Fruit fly (Drosophila melanogaster) whole organism, embryonic: Measurements from ENCODE around the gene CG42404.

ENCODE experiments used
- Awh ChIP-seq: fragments of 200-800 bp; sonication (Bioruptor generic); IDR thresholded peaks from 2 replicates; pipeline ENCODE4, ENCODE4 v1.3.6; 2022; ENCODE audit warnings: missing biosample characterization, missing genetic modification characterization
- CG10267 ChIP-seq: fragments of 200-800 bp; sonication (Bioruptor generic); optimal IDR thresholded peaks from 2 replicates; lab custom pipeline; 2018; ENCODE audit warnings: missing biosample characterization, mild to moderate bottlenecking, missing genetic modification characterization, moderate library complexity
- CG14710 ChIP-seq: fragments of 200-800 bp; sonication (Bioruptor generic); optimal IDR thresholded peaks from 3 replicates; lab custom pipeline; 2019; ENCODE audit warnings: missing biosample characterization, mild to moderate bottlenecking, missing genetic modification characterization, moderate library complexity
- CG14965 ChIP-seq: fragments of 200-800 bp; sonication (Bioruptor generic); optimal IDR thresholded peaks from 2 replicates; lab custom pipeline; 2016; ENCODE audit warnings: missing biosample characterization, missing genetic modification characterization, borderline replicate concordance
- CG1602 ChIP-seq: fragments of 200-800 bp; sonication (Bioruptor generic); optimal IDR thresholded peaks from 3 replicates; lab custom pipeline; 2016; ENCODE audit warnings: missing biosample characterization, missing genetic modification characterization
- CG16815 ChIP-seq: fragments of 200-800 bp; sonication (Bioruptor generic); optimal IDR thresholded peaks from 3 replicates; lab custom pipeline; 2017; ENCODE audit warnings: missing biosample characterization, mild to moderate bottlenecking, missing genetic modification characterization
- CG2120 ChIP-seq: fragments of 200-800 bp; sonication (Bioruptor generic); optimal IDR thresholded peaks from 3 replicates; lab custom pipeline; 2016; ENCODE audit warnings: missing biosample characterization, missing genetic modification characterization
- CG30403 ChIP-seq: fragments of 200-800 bp; sonication (Bioruptor generic); optimal IDR thresholded peaks from 3 replicates; lab custom pipeline; 2016; ENCODE audit warnings: missing biosample characterization, missing genetic modification characterization
- CG3995 ChIP-seq: fragments of 200-800 bp; sonication (Bioruptor generic); optimal IDR thresholded peaks from 3 replicates; lab custom pipeline; 2016; ENCODE audit warnings: missing biosample characterization, missing genetic modification characterization
- CG4360 ChIP-seq: fragments of 200-800 bp; sonication (Bioruptor generic); IDR thresholded peaks from 2 replicates; pipeline ENCODE4 v1.3.6; 2022; ENCODE audit warnings: missing biosample characterization, missing genetic modification characterization
- CG4617 ChIP-seq: fragments of 200-800 bp; sonication (Bioruptor generic); optimal IDR thresholded peaks from 3 replicates; lab custom pipeline; 2016; ENCODE audit warnings: missing biosample characterization, missing genetic modification characterization, borderline replicate concordance
- CG6272 ChIP-seq: fragments of 200-800 bp; sonication (Bioruptor generic); IDR thresholded peaks from 2 replicates; pipeline ENCODE4 v1.3.6; 2022; ENCODE audit warnings: missing biosample characterization, missing genetic modification characterization
- CG6854 ChIP-seq: fragments of 200-800 bp; sonication (Bioruptor generic); optimal IDR thresholded peaks from 3 replicates; lab custom pipeline; 2017; ENCODE audit warnings: missing biosample characterization, mild to moderate bottlenecking, missing genetic modification characterization
- CG7271 ChIP-seq: fragments of 200-800 bp; sonication (Bioruptor generic); optimal IDR thresholded peaks from 2 replicates; lab custom pipeline; 2018; ENCODE audit warnings: missing biosample characterization, mild to moderate bottlenecking, missing genetic modification characterization, moderate library complexity
- CG7786 ChIP-seq: fragments of 200-800 bp; sonication (Bioruptor generic); optimal IDR thresholded peaks from 2 replicates; lab custom pipeline; 2016; ENCODE audit warnings: missing biosample characterization, missing genetic modification characterization
- CG7928 ChIP-seq: fragments of 200-800 bp; sonication (Bioruptor generic); optimal IDR thresholded peaks from 2 replicates; lab custom pipeline; 2017; ENCODE audit warnings: missing biosample characterization, mild to moderate bottlenecking, missing genetic modification characterization
- CoRest ChIP-seq: fragments of 200-800 bp; sonication (Bioruptor generic); optimal IDR thresholded peaks from 3 replicates; lab custom pipeline; 2018; ENCODE audit warnings: missing biosample characterization, mild to moderate bottlenecking, missing genetic modification characterization, moderate library complexity
- Dek ChIP-seq: fragments of 200-800 bp; sonication (Bioruptor generic); optimal IDR thresholded peaks from 3 replicates; lab custom pipeline; 2019; ENCODE audit warnings: missing biosample characterization, mild to moderate bottlenecking, missing genetic modification characterization, moderate library complexity
- E2f1 ChIP-seq: fragments of 200-800 bp; sonication (Bioruptor generic); IDR thresholded peaks from 2 replicates; pipeline ENCODE4 v1.3.6; 2022; ENCODE audit warnings: missing biosample characterization, missing genetic modification characterization
- Ets65A ChIP-seq: fragments of 200-800 bp; sonication (Bioruptor generic); peaks from one replicate; lab custom pipeline; 2016; ENCODE audit warnings: missing biosample characterization, missing genetic modification characterization
- Fer2 ChIP-seq: fragments of 200-800 bp; sonication (Bioruptor generic); optimal IDR thresholded peaks from 2 replicates; lab custom pipeline; 2018; ENCODE audit warnings: missing biosample characterization, mild to moderate bottlenecking, missing genetic modification characterization, moderate library complexity
- Gug ChIP-seq: fragments of 200-800 bp; sonication (Bioruptor generic); IDR thresholded peaks from 4 replicates; pipeline ENCODE4 v1.3.6; 2022; ENCODE audit warnings: missing biosample characterization, missing genetic modification characterization
- H2.0 ChIP-seq: fragments of 200-800 bp; sonication (Bioruptor generic); IDR thresholded peaks from 2 replicates; pipeline ENCODE4 v1.3.6; 2022; ENCODE audit warnings: missing biosample characterization, missing genetic modification characterization
- HHEX ChIP-seq: fragments of 200-800 bp; sonication (Bioruptor generic); optimal IDR thresholded peaks from 3 replicates; lab custom pipeline; 2017; ENCODE audit warnings: missing biosample characterization, mild to moderate bottlenecking, missing genetic modification characterization, missing genetic modification reagents
- Hey ChIP-seq: fragments of 200-800 bp; sonication (Bioruptor generic); optimal IDR thresholded peaks from 3 replicates; lab custom pipeline; 2018; ENCODE audit warnings: missing biosample characterization, mild to moderate bottlenecking, missing genetic modification characterization
- Hmr ChIP-seq: fragments of 200-800 bp; sonication (Bioruptor generic); optimal IDR thresholded peaks from 3 replicates; lab custom pipeline; 2017; ENCODE audit warnings: mild to moderate bottlenecking, missing biosample characterization, missing genetic modification reagents, missing genetic modification characterization
- NK7.1 ChIP-seq: fragments of 200-800 bp; sonication (Bioruptor generic); optimal IDR thresholded peaks from 3 replicates; lab custom pipeline; 2016; ENCODE audit warnings: missing biosample characterization, missing genetic modification characterization
- Nf-YC ChIP-seq: fragments of 200-800 bp; optimal IDR thresholded peaks from 3 replicates; lab custom pipeline; 2019; ENCODE audit warnings: missing biosample characterization, mild to moderate bottlenecking, missing genetic modification characterization, moderate library complexity
- NfI ChIP-seq: fragments of 200-800 bp; sonication (Bioruptor generic); optimal IDR thresholded peaks from 3 replicates; lab custom pipeline; 2018; ENCODE audit warnings: missing biosample characterization, mild to moderate bottlenecking, missing genetic modification characterization, moderate library complexity
- Sry-δ ChIP-seq: fragments of 200-800 bp; sonication (Bioruptor generic); optimal IDR thresholded peaks from 2 replicates; lab custom pipeline; 2016; ENCODE audit warnings: missing biosample characterization, missing genetic modification characterization
- TFAM ChIP-seq: fragments of 200-800 bp; sonication (Bioruptor generic); optimal IDR thresholded peaks from 2 replicates; lab custom pipeline; 2017; ENCODE audit warnings: missing biosample characterization, missing genetic modification characterization, inconsistent platforms
- Usf ChIP-seq: fragments of 200-800 bp; sonication (Bioruptor generic); optimal IDR thresholded peaks from 2 replicates; lab custom pipeline; 2017; ENCODE audit warnings: missing genotype, missing biosample characterization, missing genetic modification characterization
- az2 ChIP-seq: fragments of 200-800 bp; sonication (Bioruptor generic); optimal IDR thresholded peaks from 3 replicates; lab custom pipeline; 2016; ENCODE audit warnings: missing biosample characterization, missing genetic modification characterization
- bowl ChIP-seq: fragments of 200-800 bp; sonication (Bioruptor generic); IDR thresholded peaks from 2 replicates; pipeline ENCODE4 v1.3.6; 2022; ENCODE audit warnings: missing biosample characterization, missing genetic modification characterization
- cas ChIP-seq: fragments of 200-800 bp; sonication (Bioruptor generic); IDR thresholded peaks from 2 replicates; pipeline ENCODE4 v1.3.6; 2022; ENCODE audit warnings: missing biosample characterization, missing genetic modification characterization
- danr ChIP-seq: fragments of 200-800 bp; sonication (Bioruptor generic); IDR thresholded peaks from 2 replicates; pipeline ENCODE4 v1.3.6; 2022; ENCODE audit warnings: missing biosample characterization, missing genetic modification characterization
- dm ChIP-seq: fragments of 200-800 bp; sonication (Bioruptor generic); optimal IDR thresholded peaks from 3 replicates; lab custom pipeline; 2016; ENCODE audit warnings: missing biosample characterization, missing genetic modification characterization
- klu ChIP-seq: fragments of 200-800 bp; sonication (Bioruptor generic); IDR thresholded peaks from 2 replicates; pipeline ENCODE4 v1.3.6; 2022; ENCODE audit warnings: missing biosample characterization, missing genetic modification characterization
- mld ChIP-seq: fragments of 200-800 bp; sonication (Bioruptor generic); IDR thresholded peaks from 3 replicates; pipeline ENCODE4 v1.3.6; 2022; ENCODE audit warnings: missing biosample characterization, missing genetic modification characterization; ENCODE audit not compliant: partially characterized antibody
- nmo ChIP-seq: fragments of 200-800 bp; sonication (Bioruptor generic); optimal IDR thresholded peaks from 2 replicates; lab custom pipeline; 2018; ENCODE audit warnings: missing biosample characterization, mild to moderate bottlenecking, missing genetic modification characterization, moderate library complexity
- odd ChIP-seq: fragments of 200-800 bp; sonication (Bioruptor generic); optimal IDR thresholded peaks from 2 replicates; lab custom pipeline; 2017; ENCODE audit warnings: missing biosample characterization, mild to moderate bottlenecking, missing genetic modification characterization
- onecut ChIP-seq: fragments of 200-800 bp; sonication (Bioruptor generic); IDR thresholded peaks from 2 replicates; pipeline ENCODE4 v1.3.6; 2022; ENCODE audit warnings: missing biosample characterization, missing genetic modification characterization
- pzg ChIP-seq: fragments of 200-800 bp; sonication (Bioruptor generic); optimal IDR thresholded peaks from 3 replicates; lab custom pipeline; 2018; ENCODE audit warnings: missing biosample characterization, mild to moderate bottlenecking, missing genetic modification characterization, moderate library complexity
- ranshi ChIP-seq: fragments of 200-800 bp; sonication (Bioruptor generic); IDR thresholded peaks from 2 replicates; pipeline ENCODE4 v1.3.6; 2022; ENCODE audit warnings: missing biosample characterization, missing genetic modification characterization
- stc ChIP-seq: fragments of 200-800 bp; sonication (Bioruptor generic); IDR thresholded peaks from 2 replicates; pipeline ENCODE4 v1.3.6; 2022; ENCODE audit warnings: missing biosample characterization, missing genetic modification characterization
- tap ChIP-seq: fragments of 200-800 bp; optimal IDR thresholded peaks from 3 replicates; lab custom pipeline; 2019; ENCODE audit warnings: missing biosample characterization, mild to moderate bottlenecking, missing genetic modification characterization, moderate library complexity
- tup ChIP-seq: fragments of 200-800 bp; sonication (Bioruptor generic); optimal IDR thresholded peaks from 2 replicates; lab custom pipeline; 2016; ENCODE audit warnings: missing biosample characterization, mild to moderate bottlenecking, missing genetic modification characterization, moderate library complexity
- vvl ChIP-seq: fragments of 200-800 bp; sonication (Bioruptor generic); IDR thresholded peaks from 2 replicates; pipeline ENCODE4 v1.3.6; 2022; ENCODE audit warnings: missing biosample characterization, missing genetic modification characterization
- wdn ChIP-seq: fragments of 200-800 bp; sonication (Bioruptor generic); IDR thresholded peaks from 2 replicates; pipeline ENCODE4 v1.3.6; 2022; ENCODE audit warnings: missing biosample characterization, missing genetic modification characterization

CG42404 gene

DNA sequence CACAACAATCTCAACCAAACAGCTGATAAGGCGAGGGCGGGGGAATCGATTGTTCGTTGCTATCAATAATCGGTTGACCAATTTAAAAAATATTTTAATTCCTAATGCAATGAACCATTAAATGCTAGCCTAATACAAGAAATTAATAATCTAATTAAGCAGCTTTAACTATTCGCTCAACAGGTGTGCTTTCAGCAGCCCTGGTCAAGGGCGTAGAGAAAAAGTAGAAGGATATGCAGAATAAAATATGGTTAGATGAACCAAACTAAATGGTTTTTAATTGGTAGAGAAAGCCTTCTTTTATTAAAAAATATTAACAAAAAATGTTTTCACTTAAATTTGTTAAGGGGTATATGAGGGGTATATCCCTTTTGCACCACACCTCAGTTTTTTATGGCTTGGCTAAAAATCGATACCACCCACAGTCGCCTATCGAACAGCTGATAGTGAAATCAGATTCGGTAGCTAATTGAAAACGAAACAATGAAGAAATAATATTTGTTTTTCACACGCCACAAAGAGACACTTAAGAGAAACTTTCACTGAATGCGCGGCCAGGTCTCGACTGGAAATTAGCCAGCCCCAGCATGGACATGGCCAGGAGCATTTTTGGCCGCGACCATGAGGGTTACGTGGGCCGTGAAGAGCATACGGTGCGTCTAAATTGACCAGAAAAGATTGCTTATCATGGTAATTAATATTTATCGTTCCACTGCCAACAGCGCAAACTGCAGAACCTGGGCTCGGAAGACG lies 30.9 kb upstream of the CG42404 start, which contains the start of the genes SIDL and CG12241 (continued):
- TF ChIP-seq CG2120 (GFP tag; lab: Kevin White, UChicago) (peak; percentile 84), Ets65A (GFP tag; lab: Kevin White, UChicago) (peak; percentile 98), E2f1 (peak; percentile 94), CG3995 (GFP tag; lab: Kevin White, UChicago) (peak; percentile 58), Fer2 (tag; lab: Kevin White, UChicago) (peak; percentile 62), tup (GFP tag; lab: Kevin White, UChicago) (no peak), odd (GFP tag; lab: Kevin White, UChicago) (no peak), CG7271 (tag; lab: Kevin White, UChicago) (peak; percentile 31), bowl (GFP tag; lab: Robert Waterston, UW) (no peak; the same call in 1 of the 2 replicates), CG6272 (GFP tag; lab: Robert Waterston, UW) (peak; percentile 93), H2.0 (GFP tag; lab: Robert Waterston, UW) (0 out of 2 replicates have a peak, but pooled peaks have one; percentile 13), CG7928 (peak; percentile 85), Dek (tag; lab: Kevin White, UChicago) (peak; percentile 79), CoRest (tag; lab: Kevin White, UChicago) (peak; percentile 67), danr (GFP tag; lab: Robert Waterston, UW) (peak; percentile 87), TFAM (no peak), ranshi (GFP tag; lab: Robert Waterston, UW) (peak; percentile 96), mld (GFP tag; lab: Robert Waterston, UW) (no peak), vvl (GFP tag; lab: Robert Waterston, UW) (peak; percentile 96), nmo (GFP tag; lab: Kevin White, UChicago) (peak; percentile 93), stc (GFP tag; lab: Robert Waterston, UW) (peak; percentile 91), NK7.1 (GFP tag; lab: Kevin White, UChicago) (peak; percentile 73), Sry-δ (GFP tag; lab: Kevin White, UChicago) (peak; percentile 66), CG6854 (GFP tag; lab: Kevin White, UChicago) (peak; percentile 78), Usf (no peak), wdn (GFP tag; lab: Robert Waterston, UW) (peak; percentile 70), CG1602 (GFP tag; lab: Kevin White, UChicago) (peak; percentile 45), CG14965 (GFP tag; lab: Kevin White, UChicago) (no peak), HHEX (GFP tag; lab: Kevin White, UChicago) (peak; percentile 83), az2 (GFP tag; lab: Kevin White, UChicago) (peak; percentile 61), klu (GFP tag; lab: Robert Waterston, UW) (peak; percentile 89), dm (GFP tag; lab: Kevin White, UChicago) (no peak), Gug (peak; percentile 93; the same call in 3 of the 4 replicates), Hmr (GFP tag; lab: Kevin White, UChicago) (no peak), pzg (GFP tag; lab: Kevin White, UChicago) (peak; percentile 34), Nf-YC (tag; lab: Kevin White, UChicago) (peak; percentile 65), NfI (GFP tag; lab: Kevin White, UChicago) (peak; percentile 38), onecut (GFP tag; lab: Robert Waterston, UW) (peak; percentile 96), CG4617 (GFP tag; lab: Kevin White, UChicago) (peak; percentile 18), CG14710 (tag; lab: Kevin White, UChicago) (peak; percentile 73), CG4360 (peak; percentile 70), Hey (tag; lab: Kevin White, UChicago) (no peak), cas (peak; percentile 82), CG10267 (tag; lab: Kevin White, UChicago) (peak; percentile 80), tap (tag; lab: Kevin White, UChicago) (no peak), CG7786 (GFP tag; lab: Kevin White, UChicago) (peak; percentile 15), CG16815 (GFP tag; lab: Kevin White, UChicago) (peak; percentile 25), Awh (GFP tag; lab: Robert Waterston, UW) (peak; percentile 88), CG30403 (GFP tag; lab: Kevin White, UChicago) (peak; percentile 85)
